Fruit fly (Drosophila melanogaster): ENCODE measurements around the gene Cdk8.
A peak's percentile ranks its signal among the peaks of the same experiment; 100 is the strongest.

Cdk8 gene

DNA sequence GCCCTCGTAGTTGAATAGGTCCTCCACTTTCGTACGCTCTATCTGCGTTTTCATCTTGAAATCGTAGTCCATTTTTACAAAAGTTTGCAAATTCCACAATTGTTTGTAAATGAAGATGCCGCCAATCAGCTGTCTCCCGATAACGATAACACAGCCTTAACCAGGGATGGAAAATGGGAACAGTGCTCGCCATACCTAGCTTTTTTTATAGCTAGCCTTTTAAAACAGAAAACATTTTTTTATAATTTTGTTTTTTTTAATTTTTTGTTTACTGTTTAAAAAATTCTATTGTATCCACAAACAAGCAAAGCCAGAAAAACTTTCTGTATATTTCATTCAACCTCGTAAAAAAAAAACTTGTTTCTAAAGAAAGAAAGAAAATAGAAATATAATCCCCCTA is at the start of gene Cdk8 (continued):
- no peak for TF ChIP-seq bowl (GFP tag; IDR thresholded peaks at IDR 0.05)
- no peak for TF ChIP-seq CG1602 (GFP tag; optimal IDR thresholded peaks at IDR 0.05)
- TF ChIP-seq CG10431 (GFP tag; optimal IDR thresholded peaks at IDR 0.05), result no peak
- TF ChIP-seq sob (GFP tag; IDR thresholded peaks at IDR 0.05), result no peak
- TF ChIP-seq Fer2 (tag; optimal IDR thresholded peaks at IDR 0.05), result no peak
- TF ChIP-seq z (GFP tag; IDR thresholded peaks at IDR 0.05), result no peak
- TF ChIP-seq CG7786 (GFP tag; optimal IDR thresholded peaks at IDR 0.05), result no peak
- no peak for TF ChIP-seq Poxn (GFP tag; IDR thresholded peaks at IDR 0.05)
- no peak for TF ChIP-seq odd (GFP tag; optimal IDR thresholded peaks at IDR 0.05)
- TF ChIP-seq CG7372 (GFP tag; IDR thresholded peaks at IDR 0.05), result no peak
- TF ChIP-seq otp (GFP tag; IDR thresholded peaks at IDR 0.05), result no peak
- no peak for TF ChIP-seq cwo (GFP tag; optimal IDR thresholded peaks at IDR 0.05)
- TF ChIP-seq pho (GFP tag; optimal IDR thresholded peaks at IDR 0.05), result peak; percentile 41
- TF ChIP-seq crc (GFP tag; optimal IDR thresholded peaks at IDR 0.05), result no peak
- no peak for TF ChIP-seq CG7839 (tag; optimal IDR thresholded peaks at IDR 0.05)
- TF ChIP-seq BtbVII (GFP tag; optimal IDR thresholded peaks at IDR 0.05), result no peak
- TF ChIP-seq pb (GFP tag; optimal IDR thresholded peaks at IDR 0.05), result no peak
- TF ChIP-seq CG10959 (GFP tag; IDR thresholded peaks at IDR 0.05), result no peak
- TF ChIP-seq Atf3 (GFP tag; optimal IDR thresholded peaks at IDR 0.05), result no peak
- no peak for TF ChIP-seq CG10274 (GFP tag; optimal IDR thresholded peaks at IDR 0.05)
- no peak for TF ChIP-seq Awh (GFP tag; IDR thresholded peaks at IDR 0.05)
- TF ChIP-seq oc (tag; optimal IDR thresholded peaks at IDR 0.05), result no peak
- no peak for TF ChIP-seq luna (GFP tag; optimal IDR thresholded peaks at IDR 0.05)
- TF ChIP-seq CG11093 (GFP tag; IDR thresholded peaks at IDR 0.05), result no peak
- no peak for TF ChIP-seq CG16863 (GFP tag; optimal IDR thresholded peaks at IDR 0.05)
- TF ChIP-seq CG17385 (GFP tag; optimal IDR thresholded peaks at IDR 0.05), result no peak
- TF ChIP-seq maf-S (GFP tag; optimal IDR thresholded peaks at IDR 0.05), result no peak
- no peak for TF ChIP-seq run (tag; optimal IDR thresholded peaks at IDR 0.05)
- TF ChIP-seq exex (tag; optimal IDR thresholded peaks at IDR 0.05), result no peak
- no peak; the same call in 1 of the 2 replicates for TF ChIP-seq CG17328 (GFP tag; IDR thresholded peaks at IDR 0.05)
- TF ChIP-seq slbo (GFP tag; IDR thresholded peaks at IDR 0.05), result peak; percentile 77
- no peak for TF ChIP-seq Ptx1 (GFP tag; IDR thresholded peaks at IDR 0.05)
- TF ChIP-seq Hr39 (optimal IDR thresholded peaks at IDR 0.05), result no peak
- TF ChIP-seq Oaz (GFP tag; IDR thresholded peaks at IDR 0.05), result no peak
- peak; percentile 31 for TF ChIP-seq mam (GFP tag; optimal IDR thresholded peaks at IDR 0.05)
- peak; percentile 3 for TF ChIP-seq ems (GFP tag; optimal IDR thresholded peaks at IDR 0.05)
- TF ChIP-seq Side (GFP tag; optimal IDR thresholded peaks at IDR 0.05), result no peak
- no peak for TF ChIP-seq btn (GFP tag; optimal IDR thresholded peaks at IDR 0.05)
- TF ChIP-seq Sin3A (optimal IDR thresholded peaks at IDR 0.05), result no peak
- TF ChIP-seq Tbp (GFP tag; optimal IDR thresholded peaks at IDR 0.05), result no peak
- TF ChIP-seq Bteb2 (GFP tag; optimal IDR thresholded peaks at IDR 0.05), result peak; percentile 34
- no peak for TF ChIP-seq Nf-YA (GFP tag; IDR thresholded peaks at IDR 0.05)
- no peak for TF ChIP-seq NFAT (GFP tag; IDR thresholded peaks at IDR 0.05)
- no peak for TF ChIP-seq CG3847 (GFP tag; IDR thresholded peaks at IDR 0.05)
- no peak for TF ChIP-seq CG17186 (GFP tag; optimal IDR thresholded peaks at IDR 0.05)
- TF ChIP-seq CG3281 (GFP tag; optimal IDR thresholded peaks at IDR 0.05), result no peak
- TF ChIP-seq shn (GFP tag; optimal IDR thresholded peaks at IDR 0.05), result no peak
- no peak for TF ChIP-seq CG10366 (GFP tag; IDR thresholded peaks at IDR 0.05)
- TF ChIP-seq sima (GFP tag; optimal IDR thresholded peaks at IDR 0.05), result no peak
- no peak for TF ChIP-seq CG2678 (tag; optimal IDR thresholded peaks at IDR 0.05)
- no peak for TF ChIP-seq CG12219 (GFP tag; optimal IDR thresholded peaks at IDR 0.05)
- no peak for TF ChIP-seq CG6791 (GFP tag; IDR thresholded peaks at IDR 0.05; ENCODE audit: partially characterized antibody)
- peak; percentile 7 for TF ChIP-seq Fer1 (GFP tag; optimal IDR thresholded peaks at IDR 0.05)
- TF ChIP-seq CG14050 (GFP tag; IDR thresholded peaks at IDR 0.05), result no peak; the same call in 2 of the 3 replicates
- no peak for TF ChIP-seq CG8765 (GFP tag; IDR thresholded peaks at IDR 0.05)

Measured in whole organism, embryonic.